Fruit fly (Drosophila melanogaster) whole organism, embryonic: ENCODE data around the gene Myo28B1.
A peak's percentile ranks its signal among the peaks of the same experiment; 100 is the strongest.

Experiments used
- Antp ChIP-seq: fragments of 200-800 bp; sonication (Bioruptor generic); optimal IDR thresholded peaks from 3 replicates; lab custom pipeline; 2016; ENCODE audit warnings: missing biosample characterization, missing genetic modification characterization
- CG10267 ChIP-seq: fragments of 200-800 bp; sonication (Bioruptor generic); optimal IDR thresholded peaks from 2 replicates; lab custom pipeline; 2018; ENCODE audit warnings: missing biosample characterization, mild to moderate bottlenecking, missing genetic modification characterization, moderate library complexity
- CG11093 ChIP-seq: fragments of 200-800 bp; sonication (Bioruptor generic); IDR thresholded peaks from 3 replicates; pipeline ENCODE4 v1.3.6; 2022; ENCODE audit warnings: missing biosample characterization, missing genetic modification characterization
- CG12299 ChIP-seq: fragments of 200-800 bp; sonication (Bioruptor generic); optimal IDR thresholded peaks from 2 replicates; lab custom pipeline; 2018; ENCODE audit warnings: missing biosample characterization, mild to moderate bottlenecking, missing genetic modification characterization
- CG15479 ChIP-seq: fragments of 200-800 bp; sonication (Bioruptor generic); optimal IDR thresholded peaks from 3 replicates; lab custom pipeline; 2019; ENCODE audit warnings: missing biosample characterization, mild to moderate bottlenecking, missing genetic modification characterization, moderate library complexity
- CG1603 ChIP-seq: fragments of 200-800 bp; sonication (Bioruptor generic); optimal IDR thresholded peaks from 2 replicates; lab custom pipeline; 2019; ENCODE audit warnings: missing biosample characterization, mild to moderate bottlenecking, missing genetic modification characterization, moderate library complexity
- CG16815 ChIP-seq: fragments of 200-800 bp; sonication (Bioruptor generic); optimal IDR thresholded peaks from 3 replicates; lab custom pipeline; 2017; ENCODE audit warnings: missing biosample characterization, mild to moderate bottlenecking, missing genetic modification characterization
- CG16863 ChIP-seq: fragments of 200-800 bp; sonication (Bioruptor generic); optimal IDR thresholded peaks from 3 replicates; lab custom pipeline; 2016; ENCODE audit warnings: missing biosample characterization, missing genetic modification characterization
- CG1832 ChIP-seq: fragments of 200-800 bp; sonication (Bioruptor generic); optimal IDR thresholded peaks from 2 replicates; lab custom pipeline; 2017; ENCODE audit warnings: missing biosample characterization, mild to moderate bottlenecking, missing genetic modification characterization, inconsistent platforms
- CG2120 ChIP-seq: fragments of 200-800 bp; sonication (Bioruptor generic); optimal IDR thresholded peaks from 3 replicates; lab custom pipeline; 2016; ENCODE audit warnings: missing biosample characterization, missing genetic modification characterization
- CG2712 ChIP-seq: fragments of 200-800 bp; optimal IDR thresholded peaks from 3 replicates; lab custom pipeline; 2019; ENCODE audit warnings: missing biosample characterization, mild to moderate bottlenecking, missing genetic modification characterization, moderate library complexity
- CG2889 ChIP-seq: fragments of 200-800 bp; sonication (Bioruptor generic); IDR thresholded peaks from 3 replicates; pipeline ENCODE4 v1.3.6; 2022; ENCODE audit warnings: missing biosample characterization, missing genetic modification characterization
- CG31441 ChIP-seq: fragments of 200-800 bp; sonication (Bioruptor generic); IDR thresholded peaks from 2 replicates; pipeline ENCODE4 v1.3.6; 2022; ENCODE audit warnings: missing biosample characterization, missing genetic modification characterization
- CG3407 ChIP-seq: fragments of 200-800 bp; sonication (Bioruptor generic); optimal IDR thresholded peaks from 2 replicates; lab custom pipeline; 2018; ENCODE audit warnings: missing biosample characterization, mild to moderate bottlenecking, missing genetic modification characterization
- CG42726 ChIP-seq: fragments of 200-800 bp; sonication (Bioruptor generic); IDR thresholded peaks from 2 replicates; pipeline ENCODE4 v1.3.6; 2022; ENCODE audit warnings: missing biosample characterization, missing genetic modification characterization; ENCODE audit not compliant: partially characterized antibody
- CG4424 ChIP-seq: fragments of 200-800 bp; sonication (Bioruptor generic); optimal IDR thresholded peaks from 3 replicates; lab custom pipeline; 2016; ENCODE audit warnings: missing biosample characterization, missing genetic modification characterization
- CG4820 ChIP-seq: fragments of 200-800 bp; sonication (Bioruptor generic); optimal IDR thresholded peaks from 3 replicates; lab custom pipeline; 2016; ENCODE audit warnings: missing biosample characterization, missing genetic modification characterization
- CG6254 ChIP-seq: fragments of 200-800 bp; sonication (Bioruptor generic); optimal IDR thresholded peaks from 3 replicates; lab custom pipeline; 2017; ENCODE audit warnings: mild to moderate bottlenecking, missing biosample characterization, missing genetic modification reagents, missing genetic modification characterization
- CG6813 ChIP-seq: fragments of 200-800 bp; sonication (Bioruptor generic); optimal IDR thresholded peaks from 2 replicates; lab custom pipeline; 2017; ENCODE audit warnings: missing biosample characterization, missing genetic modification characterization, mild to moderate bottlenecking, moderate library complexity, missing genetic modification reagents
- CG7556 ChIP-seq: fragments of 200-800 bp; sonication (Bioruptor generic); optimal IDR thresholded peaks from 2 replicates; lab custom pipeline; 2017; ENCODE audit warnings: missing biosample characterization, mild to moderate bottlenecking, missing genetic modification characterization
- CG7839 ChIP-seq: fragments of 200-800 bp; sonication (Bioruptor generic); optimal IDR thresholded peaks from 3 replicates; lab custom pipeline; 2018; ENCODE audit warnings: missing biosample characterization, mild to moderate bottlenecking, missing genetic modification characterization, moderate library complexity
- Deaf1 ChIP-seq: fragments of 200-800 bp; optimal IDR thresholded peaks from 3 replicates; lab custom pipeline; 2019; ENCODE audit warnings: missing biosample characterization, mild to moderate bottlenecking, missing genetic modification characterization, moderate library complexity
- Dek ChIP-seq: fragments of 200-800 bp; sonication (Bioruptor generic); optimal IDR thresholded peaks from 3 replicates; lab custom pipeline; 2019; ENCODE audit warnings: missing biosample characterization, mild to moderate bottlenecking, missing genetic modification characterization, moderate library complexity
- Gug ChIP-seq: fragments of 200-800 bp; sonication (Bioruptor generic); IDR thresholded peaks from 4 replicates; pipeline ENCODE4 v1.3.6; 2022; ENCODE audit warnings: missing biosample characterization, missing genetic modification characterization
- HHEX ChIP-seq: fragments of 200-800 bp; sonication (Bioruptor generic); optimal IDR thresholded peaks from 3 replicates; lab custom pipeline; 2017; ENCODE audit warnings: missing biosample characterization, mild to moderate bottlenecking, missing genetic modification characterization, missing genetic modification reagents
- Oli ChIP-seq: fragments of 200-800 bp; sonication (Bioruptor generic); optimal IDR thresholded peaks from 2 replicates; lab custom pipeline; 2018; ENCODE audit warnings: missing biosample characterization, mild to moderate bottlenecking, missing genetic modification characterization, moderate library complexity
- Sox102F ChIP-seq: fragments of 200-800 bp; sonication (Bioruptor generic); optimal IDR thresholded peaks from 2 replicates; lab custom pipeline; 2018; ENCODE audit warnings: missing biosample characterization, mild to moderate bottlenecking, missing genetic modification characterization, moderate library complexity
- Ssrp ChIP-seq: fragments of 200-800 bp; sonication (Bioruptor generic); optimal IDR thresholded peaks from 2 replicates; lab custom pipeline; 2018; ENCODE audit warnings: missing biosample characterization, mild to moderate bottlenecking, missing genetic modification characterization, moderate library complexity
- Xrp1 ChIP-seq: fragments of 200-800 bp; sonication (Bioruptor generic); IDR thresholded peaks from 2 replicates; pipeline ENCODE4 v1.3.6; 2022; ENCODE audit warnings: missing biosample characterization, missing genetic modification characterization
- al ChIP-seq: fragments of 200-800 bp; sonication (Bioruptor generic); IDR thresholded peaks from 2 replicates; pipeline ENCODE4 v1.3.6; 2022; ENCODE audit warnings: missing biosample characterization, missing genetic modification characterization
- ap ChIP-seq: fragments of 200-800 bp; sonication (Bioruptor generic); IDR thresholded peaks from 2 replicates; pipeline ENCODE4 v1.3.6; 2022; ENCODE audit warnings: missing biosample characterization, missing genetic modification characterization
- chif ChIP-seq, 2 experiments: fragments of 200-800 bp; sonication (Bioruptor generic); optimal IDR thresholded peaks; 3 replicates each; lab custom pipeline; 2016; ENCODE audit warnings: missing biosample characterization in 2 of 2, missing genetic modification characterization in 2 of 2
- chn ChIP-seq: fragments of 200-800 bp; sonication (Bioruptor generic); optimal IDR thresholded peaks from 2 replicates; lab custom pipeline; 2016; ENCODE audit warnings: missing biosample characterization, missing genetic modification characterization
- dmrt11E ChIP-seq: fragments of 200-800 bp; sonication (Bioruptor generic); optimal IDR thresholded peaks from 3 replicates; lab custom pipeline; 2018; ENCODE audit warnings: missing biosample characterization, mild to moderate bottlenecking, missing genetic modification characterization, moderate library complexity
- dpn ChIP-seq, 2 experiments: fragments of 200-800 bp; sonication (Bioruptor generic); optimal IDR thresholded peaks; 3 replicates each; lab custom pipeline; 2016; ENCODE audit warnings: missing biosample characterization in 2 of 2, missing genetic modification characterization in 2 of 2
- fd102C ChIP-seq: fragments of 200-800 bp; sonication (Bioruptor generic); optimal IDR thresholded peaks from 2 replicates; lab custom pipeline; 2018; ENCODE audit warnings: missing biosample characterization, mild to moderate bottlenecking, missing genetic modification characterization, moderate library complexity
- gcm2 ChIP-seq: fragments of 200-800 bp; sonication (Bioruptor generic); optimal IDR thresholded peaks from 2 replicates; lab custom pipeline; 2016; ENCODE audit warnings: missing biosample characterization, missing genetic modification characterization
- ham ChIP-seq: fragments of 200-800 bp; sonication (Bioruptor generic); IDR thresholded peaks from 2 replicates; pipeline ENCODE4 v1.3.6; 2022; ENCODE audit warnings: missing biosample characterization, missing genetic modification characterization
- jing ChIP-seq: fragments of 200-800 bp; sonication (Bioruptor generic); optimal IDR thresholded peaks from 2 replicates; lab custom pipeline; 2018; ENCODE audit warnings: missing biosample characterization, mild to moderate bottlenecking, missing genetic modification characterization
- lab ChIP-seq: fragments of 200-800 bp; sonication (Bioruptor generic); optimal IDR thresholded peaks from 3 replicates; lab custom pipeline; 2017; ENCODE audit warnings: missing biosample characterization, missing genetic modification characterization, mild to moderate bottlenecking, moderate library complexity, missing genetic modification reagents
- lilli ChIP-seq: fragments of 200-800 bp; sonication (Bioruptor generic); optimal IDR thresholded peaks from 3 replicates; lab custom pipeline; 2016; ENCODE audit warnings: missing biosample characterization, missing genetic modification characterization
- lola ChIP-seq, 3 experiments: fragments of >200 bp in 2 of 3; fragments of 200-800 bp in 1 of 3; sonication (Bioruptor generic) in 1 of 3; optimal IDR thresholded peaks; 2 replicates each; lab custom pipeline; 2017 to 2019; ENCODE audit warnings: missing biosample characterization in 3 of 3, missing genetic modification characterization in 3 of 3, mild to moderate bottlenecking in 1 of 3, moderate library complexity in 1 of 3
- org-1 ChIP-seq: fragments of 200-800 bp; sonication (Bioruptor generic); optimal IDR thresholded peaks from 2 replicates; lab custom pipeline; 2017; ENCODE audit warnings: missing biosample characterization, missing genetic modification characterization
- phol ChIP-seq: fragments of 200-800 bp; sonication (Bioruptor generic); optimal IDR thresholded peaks from 3 replicates; lab custom pipeline; 2018; ENCODE audit warnings: missing biosample characterization, mild to moderate bottlenecking, missing genetic modification characterization, moderate library complexity
- prd ChIP-seq, 3 experiments: fragments of >200 bp in 2 of 3; fragments of 200-800 bp in 1 of 3; sonication (Bioruptor generic) in 1 of 3; optimal IDR thresholded peaks in 2 of 3; IDR thresholded peaks in 1 of 3; 2 replicates in 2 of 3; 3 replicates in 1 of 3; pipeline versions ENCODE4 v1.3.6 to Lab custom; 2017 to 2022; ENCODE audit warnings: missing biosample characterization in 1 of 3, missing genetic modification characterization in 1 of 3
- sens ChIP-seq: fragments of 200-800 bp; sonication (Bioruptor generic); peaks from one replicate; lab custom pipeline; 2016; ENCODE audit warnings: missing biosample characterization, missing genetic modification characterization
- trem ChIP-seq: fragments of 200-800 bp; optimal IDR thresholded peaks from 3 replicates; lab custom pipeline; 2019; ENCODE audit warnings: missing biosample characterization, mild to moderate bottlenecking, missing genetic modification characterization, moderate library complexity
- wek ChIP-seq: fragments of 200-800 bp; sonication (Bioruptor generic); optimal IDR thresholded peaks from 3 replicates; lab custom pipeline; 2018; ENCODE audit warnings: missing biosample characterization, mild to moderate bottlenecking, missing genetic modification characterization, moderate library complexity
- zfh1 ChIP-seq: fragments of 200-800 bp; sonication (Bioruptor generic); IDR thresholded peaks from 3 replicates; pipeline ENCODE4 v1.3.6; 2022; ENCODE audit warnings: missing biosample characterization, missing genetic modification characterization

Myo28B1 gene

dm6 chr2L:7616830-7617229 lies 49.0 kb upstream of the Myo28B1 start (continued):
- TF ChIP-seq trem (tag; lab: Kevin White, UChicago) (peak; percentile 71), sens (GFP tag; lab: Kevin White, UChicago) (peak; percentile 93), Antp (GFP tag; lab: Kevin White, UChicago) (no peak), ap (GFP tag; lab: Robert Waterston, UW) (no peak), fd102C (GFP tag; lab: Kevin White, UChicago) (peak; percentile 55), CG42726 (GFP tag; lab: Robert Waterston, UW) (no peak), CG1832 (GFP tag; lab: Kevin White, UChicago) (no peak), prd (optimal IDR thresholded peaks at IDR 0.05; lab: Kevin White, UChicago) (no peak), prd (GFP tag; IDR thresholded peaks at IDR 0.05; lab: Robert Waterston, UW) (peak; percentile 55; the same call in 2 of the 3 replicates), CG2889 (GFP tag; lab: Robert Waterston, UW) (no peak), lilli (no peak), CG11093 (GFP tag; lab: Robert Waterston, UW) (no peak), CG7556 (GFP tag; lab: Kevin White, UChicago) (peak; percentile 8), CG6254 (GFP tag; lab: Kevin White, UChicago) (peak; percentile 46), CG2120 (GFP tag; lab: Kevin White, UChicago) (no peak), CG15479 (GFP tag; lab: Kevin White, UChicago) (no peak), dmrt11E (tag; lab: Kevin White, UChicago) (peak; percentile 84), dpn (GFP tag; optimal IDR thresholded peaks at IDR 0.05; lab: Kevin White, UChicago) (peak in 1 of 2 experiments; percentile 12), phol (tag; lab: Kevin White, UChicago) (peak; percentile 64), Xrp1 (GFP tag; lab: Robert Waterston, UW) (peak; percentile 63; the same call in 1 of the 2 replicates), chn (GFP tag; lab: Kevin White, UChicago) (no peak), CG2712 (tag; lab: Kevin White, UChicago) (peak; percentile 81), lola (GFP tag; optimal IDR thresholded peaks at IDR 0.05; lab: Kevin White, UChicago) (peak in 1 of 3 experiments; percentile 82), org-1 (GFP tag; lab: Kevin White, UChicago) (peak; percentile 11), jing (GFP tag; lab: Kevin White, UChicago) (peak; percentile 23), al (GFP tag; lab: Robert Waterston, UW) (no peak), wek (GFP tag; lab: Kevin White, UChicago) (no peak), ham (GFP tag; lab: Robert Waterston, UW) (no peak), CG1603 (tag; lab: Kevin White, UChicago) (peak; percentile 39), HHEX (GFP tag; lab: Kevin White, UChicago) (no peak), Gug (GFP tag; lab: Robert Waterston, UW) (no peak), lab (GFP tag; lab: Kevin White, UChicago) (peak; percentile 8), CG3407 (GFP tag; lab: Kevin White, UChicago) (no peak), CG6813 (GFP tag; lab: Kevin White, UChicago) (peak; percentile 24), CG10267 (tag; lab: Kevin White, UChicago) (peak; percentile 62), CG4820 (GFP tag; lab: Kevin White, UChicago) (peak; percentile 41), Oli (peak; percentile 45), CG16863 (peak; percentile 5), CG31441 (GFP tag; lab: Robert Waterston, UW) (peak; percentile 63), CG12299 (no peak), gcm2 (no peak), CG7839 (tag; lab: Kevin White, UChicago) (peak; percentile 59), CG4424 (GFP tag; lab: Kevin White, UChicago) (peak; percentile 45), CG16815 (peak; percentile 38), Ssrp (tag; lab: Kevin White, UChicago) (peak; percentile 42), zfh1 (GFP tag; lab: Robert Waterston, UW) (peak; percentile 60; the same call in 2 of the 3 replicates), Sox102F (GFP tag; lab: Kevin White, UChicago) (peak; percentile 48), Dek (no peak), chif (GFP tag; optimal IDR thresholded peaks at IDR 0.05; lab: Kevin White, UChicago) (peak in 1 of 2 experiments; percentile 47), Deaf1 (tag; lab: Kevin White, UChicago) (no peak)
